Fruit fly (Drosophila melanogaster) whole organism, embryonic: Measurements from ENCODE around the gene BRWD3.

Source experiments
- Ada2b ChIP-seq: fragments of 200-800 bp; sonication (Bioruptor generic); IDR thresholded peaks from 2 replicates; pipeline ENCODE4 v1.3.6; 2022; ENCODE audit warnings: missing biosample characterization, missing genetic modification characterization
- Asciz ChIP-seq: fragments of 200-800 bp; sonication (Bioruptor generic); optimal IDR thresholded peaks from 2 replicates; lab custom pipeline; 2017; ENCODE audit warnings: missing biosample characterization, mild to moderate bottlenecking, missing genetic modification characterization, missing genetic modification reagents
- Awh ChIP-seq: fragments of 200-800 bp; sonication (Bioruptor generic); IDR thresholded peaks from 2 replicates; pipeline ENCODE4, ENCODE4 v1.3.6; 2022; ENCODE audit warnings: missing biosample characterization, missing genetic modification characterization
- Bteb2 ChIP-seq: fragments of 200-800 bp; sonication (Bioruptor generic); optimal IDR thresholded peaks from 2 replicates; lab custom pipeline; 2016; ENCODE audit warnings: missing biosample characterization, missing genetic modification characterization
- CG10267 ChIP-seq: fragments of 200-800 bp; sonication (Bioruptor generic); optimal IDR thresholded peaks from 2 replicates; lab custom pipeline; 2018; ENCODE audit warnings: missing biosample characterization, mild to moderate bottlenecking, missing genetic modification characterization, moderate library complexity
- CG10321 ChIP-seq: fragments of 200-800 bp; sonication (Bioruptor generic); IDR thresholded peaks from 2 replicates; pipeline ENCODE4 v1.3.6; 2022; ENCODE audit warnings: missing biosample characterization, missing genetic modification characterization
- CG11456 ChIP-seq: fragments of 200-800 bp; sonication (Bioruptor generic); IDR thresholded peaks from 3 replicates; pipeline ENCODE4 v1.3.6; 2022; ENCODE audit warnings: missing biosample characterization, missing genetic modification characterization
- CG13123 ChIP-seq: fragments of 200-800 bp; sonication (Bioruptor generic); optimal IDR thresholded peaks from 2 replicates; lab custom pipeline; 2016; ENCODE audit warnings: missing biosample characterization, missing genetic modification characterization
- CG13894 ChIP-seq: fragments of 200-800 bp; sonication (Bioruptor generic); optimal IDR thresholded peaks from 3 replicates; lab custom pipeline; 2018; ENCODE audit warnings: missing biosample characterization, mild to moderate bottlenecking, missing genetic modification characterization, moderate library complexity
- CG14050 ChIP-seq: fragments of 200-800 bp; sonication (Bioruptor generic); IDR thresholded peaks from 3 replicates; pipeline ENCODE4 v1.3.6; 2022; ENCODE audit warnings: missing biosample characterization, missing genetic modification characterization
- CG1792 ChIP-seq: fragments of 200-800 bp; sonication (Bioruptor generic); optimal IDR thresholded peaks from 2 replicates; lab custom pipeline; 2016; ENCODE audit warnings: missing biosample characterization, missing genetic modification characterization
- CG31224 ChIP-seq: fragments of 200-800 bp; sonication (Bioruptor generic); IDR thresholded peaks from 2 replicates; pipeline ENCODE4 v1.3.6; 2022; ENCODE audit warnings: missing biosample characterization, missing genetic modification characterization
- CG31441 ChIP-seq: fragments of 200-800 bp; sonication (Bioruptor generic); IDR thresholded peaks from 2 replicates; pipeline ENCODE4 v1.3.6; 2022; ENCODE audit warnings: missing biosample characterization, missing genetic modification characterization
- CG4328 ChIP-seq: fragments of 200-800 bp; sonication (Bioruptor generic); optimal IDR thresholded peaks from 3 replicates; lab custom pipeline; 2017; ENCODE audit warnings: missing biosample characterization, missing genetic modification reagents, missing genetic modification characterization
- CG4424 ChIP-seq: fragments of 200-800 bp; sonication (Bioruptor generic); optimal IDR thresholded peaks from 3 replicates; lab custom pipeline; 2016; ENCODE audit warnings: missing biosample characterization, missing genetic modification characterization
- CG4617 ChIP-seq: fragments of 200-800 bp; sonication (Bioruptor generic); optimal IDR thresholded peaks from 3 replicates; lab custom pipeline; 2016; ENCODE audit warnings: missing biosample characterization, missing genetic modification characterization, borderline replicate concordance
- CG9932 ChIP-seq: fragments of 200-800 bp; sonication (Bioruptor generic); IDR thresholded peaks from 2 replicates; pipeline ENCODE4 v1.3.6; 2022; ENCODE audit warnings: missing biosample characterization, missing genetic modification characterization
- D ChIP-seq, 2 experiments: fragments of 200-800 bp in 1 of 2; fragments of >200 bp in 1 of 2; sonication (Bioruptor generic) in 1 of 2; optimal IDR thresholded peaks; 2 replicates in 1 of 2; 3 replicates in 1 of 2; lab custom pipeline; 2017; ENCODE audit warnings: mild to moderate bottlenecking in 1 of 2, missing biosample characterization in 1 of 2, missing genetic modification characterization in 1 of 2, missing genetic modification reagents in 1 of 2
- Dll ChIP-seq: fragments of 200-800 bp; sonication (Bioruptor generic); IDR thresholded peaks from 4 replicates; pipeline ENCODE4 v1.3.6; 2022; ENCODE audit warnings: missing biosample characterization, missing genetic modification characterization; ENCODE audit not compliant: partially characterized antibody
- ERR ChIP-seq: fragments of 200-800 bp; sonication (Bioruptor generic); optimal IDR thresholded peaks from 2 replicates; lab custom pipeline; 2016; ENCODE audit warnings: missing biosample characterization, missing genetic modification characterization
- Fer1 ChIP-seq: fragments of 200-800 bp; sonication (Bioruptor generic); optimal IDR thresholded peaks from 2 replicates; lab custom pipeline; 2017; ENCODE audit warnings: missing biosample characterization, mild to moderate bottlenecking, missing genetic modification characterization
- Mes4 ChIP-seq: fragments of 200-800 bp; sonication (Bioruptor generic); optimal IDR thresholded peaks from 2 replicates; lab custom pipeline; 2016; ENCODE audit warnings: missing biosample characterization, missing genetic modification characterization
- Mrtf ChIP-seq: fragments of 200-800 bp; sonication (Bioruptor generic); IDR thresholded peaks from 3 replicates; pipeline ENCODE4 v1.3.6; 2022; ENCODE audit warnings: missing biosample characterization, missing genetic modification characterization
- YL-1 ChIP-seq: fragments of 200-800 bp; sonication (Bioruptor generic); optimal IDR thresholded peaks from 3 replicates; lab custom pipeline; 2017; ENCODE audit warnings: missing biosample characterization, mild to moderate bottlenecking, missing genetic modification characterization
- chn ChIP-seq: fragments of 200-800 bp; sonication (Bioruptor generic); optimal IDR thresholded peaks from 2 replicates; lab custom pipeline; 2016; ENCODE audit warnings: missing biosample characterization, missing genetic modification characterization
- crol ChIP-seq: fragments of 200-800 bp; sonication (Bioruptor generic); IDR thresholded peaks from 2 replicates; pipeline ENCODE4 v1.3.6; 2022; ENCODE audit warnings: missing biosample characterization, missing genetic modification characterization
- cwo ChIP-seq: fragments of 200-800 bp; sonication (Bioruptor generic); optimal IDR thresholded peaks from 3 replicates; lab custom pipeline; 2017; ENCODE audit warnings: missing biosample characterization, missing genetic modification characterization, mild to moderate bottlenecking, moderate library complexity, missing genetic modification reagents
- ewg ChIP-seq: fragments of 200-800 bp; sonication (Bioruptor generic); optimal IDR thresholded peaks from 3 replicates; lab custom pipeline; 2017; ENCODE audit warnings: mild to moderate bottlenecking, missing biosample characterization, missing genetic modification reagents, missing genetic modification characterization
- fd64A ChIP-seq: fragments of 200-800 bp; sonication (Bioruptor generic); optimal IDR thresholded peaks from 3 replicates; lab custom pipeline; 2018; ENCODE audit warnings: missing biosample characterization, mild to moderate bottlenecking, missing genetic modification characterization
- grn ChIP-seq: fragments of 200-800 bp; sonication (Bioruptor generic); optimal IDR thresholded peaks from 3 replicates; lab custom pipeline; 2017; ENCODE audit warnings: missing biosample characterization, missing genetic modification characterization
- gro ChIP-seq: fragments of 200-800 bp; sonication (Bioruptor generic); optimal IDR thresholded peaks from 2 replicates; lab custom pipeline; 2016; ENCODE audit warnings: missing biosample characterization, missing genetic modification characterization
- gsb-n ChIP-seq: fragments of 200-800 bp; sonication (Bioruptor generic); optimal IDR thresholded peaks from 3 replicates; lab custom pipeline; 2018; ENCODE audit warnings: missing biosample characterization, mild to moderate bottlenecking, missing genetic modification characterization
- kay ChIP-seq: fragments of 200-800 bp; sonication (Bioruptor generic); optimal IDR thresholded peaks from 2 replicates; lab custom pipeline; 2016; ENCODE audit warnings: missing biosample characterization, missing genetic modification characterization
- knrl ChIP-seq: fragments of 200-800 bp; sonication (Bioruptor generic); IDR thresholded peaks from 3 replicates; pipeline ENCODE4 v1.3.6; 2022; ENCODE audit warnings: missing biosample characterization, missing genetic modification characterization; ENCODE audit not compliant: partially characterized antibody
- lola ChIP-seq, 3 experiments: fragments of >200 bp in 2 of 3; fragments of 200-800 bp in 1 of 3; sonication (Bioruptor generic) in 1 of 3; optimal IDR thresholded peaks; 2 replicates each; lab custom pipeline; 2017 to 2019; ENCODE audit warnings: missing biosample characterization in 3 of 3, missing genetic modification characterization in 3 of 3, mild to moderate bottlenecking in 1 of 3, moderate library complexity in 1 of 3
- org-1 ChIP-seq: fragments of 200-800 bp; sonication (Bioruptor generic); optimal IDR thresholded peaks from 2 replicates; lab custom pipeline; 2017; ENCODE audit warnings: missing biosample characterization, missing genetic modification characterization
- peb ChIP-seq: fragments of 200-800 bp; sonication (Bioruptor generic); IDR thresholded peaks from 2 replicates; pipeline ENCODE4 v1.3.6; 2022; ENCODE audit warnings: missing biosample characterization, missing genetic modification characterization
- pnt ChIP-seq: fragments of 200-800 bp; sonication (Bioruptor generic); optimal IDR thresholded peaks from 3 replicates; lab custom pipeline; 2016; ENCODE audit warnings: missing biosample characterization, missing genetic modification characterization
- psq ChIP-seq: fragments of 200-800 bp; sonication (Bioruptor generic); optimal IDR thresholded peaks from 2 replicates; lab custom pipeline; 2017; ENCODE audit warnings: missing biosample characterization, missing genetic modification characterization
- rib ChIP-seq: fragments of 200-800 bp; sonication (Bioruptor generic); IDR thresholded peaks from 2 replicates; pipeline ENCODE4 v1.3.6; 2022; ENCODE audit warnings: missing biosample characterization, missing genetic modification characterization
- sim ChIP-seq: fragments of 200-800 bp; sonication (Bioruptor generic); IDR thresholded peaks from 2 replicates; pipeline ENCODE4 v1.3.6; 2022; ENCODE audit warnings: missing biosample characterization, missing genetic modification characterization
- slou ChIP-seq: fragments of 200-800 bp; sonication (Bioruptor generic); optimal IDR thresholded peaks from 3 replicates; lab custom pipeline; 2016; ENCODE audit warnings: missing biosample characterization, missing genetic modification characterization
- slp2 ChIP-seq: fragments of 200-800 bp; sonication (Bioruptor generic); optimal IDR thresholded peaks from 2 replicates; lab custom pipeline; 2016; ENCODE audit warnings: missing biosample characterization, missing genetic modification characterization
- tgo ChIP-seq: fragments of 200-800 bp; sonication (Bioruptor generic); IDR thresholded peaks from 3 replicates; pipeline ENCODE4 v1.3.6; 2022; ENCODE audit warnings: missing biosample characterization, missing genetic modification characterization
- tll ChIP-seq, 2 experiments: fragments of 200-800 bp in 1 of 2; fragments of >200 bp in 1 of 2; sonication (Bioruptor generic) in 1 of 2; optimal IDR thresholded peaks; 2 replicates each; lab custom pipeline; 2017 to 2019; ENCODE audit warnings: missing biosample characterization in 2 of 2, missing genetic modification characterization in 2 of 2, mild to moderate bottlenecking in 1 of 2, moderate library complexity in 1 of 2
- trh ChIP-seq: fragments of 200-800 bp; sonication (Bioruptor generic); optimal IDR thresholded peaks from 2 replicates; lab custom pipeline; 2016; ENCODE audit warnings: missing biosample characterization, missing genetic modification characterization
- vfl ChIP-seq: fragments of 200-800 bp; sonication (Bioruptor generic); optimal IDR thresholded peaks from 2 replicates; lab custom pipeline; 2016; ENCODE audit warnings: missing biosample characterization, missing genetic modification characterization
- vnd ChIP-seq: fragments of 200-800 bp; sonication (Bioruptor generic); IDR thresholded peaks from 3 replicates; pipeline ENCODE4 v1.3.6; 2022; ENCODE audit warnings: missing biosample characterization, missing genetic modification characterization; ENCODE audit not compliant: partially characterized antibody

BRWD3 gene

dm6 chr3R:24295556-24296465, 23.0 kb upstream of the BRWD3 start (continued):
- TF ChIP-seq vfl (GFP tag; lab: Kevin White, UChicago) (peak; percentile 69), Bteb2 (peak; percentile 73), trh (GFP tag; lab: Kevin White, UChicago) (peak; percentile 6), CG13123 (GFP tag; lab: Kevin White, UChicago) (no peak), Ada2b (GFP tag; lab: Robert Waterston, UW) (peak; percentile 87), Asciz (peak; percentile 52), CG10321 (GFP tag; lab: Robert Waterston, UW) (peak; percentile 56; the same call in 1 of the 2 replicates), psq (GFP tag; lab: Kevin White, UChicago) (no peak), CG4617 (GFP tag; lab: Kevin White, UChicago) (peak; percentile 34), Fer1 (GFP tag; lab: Kevin White, UChicago) (peak; percentile 71), crol (GFP tag; lab: Robert Waterston, UW) (no peak), gsb-n (tag; lab: Kevin White, UChicago) (peak; percentile 79), Mes4 (GFP tag; lab: Kevin White, UChicago) (peak; percentile 34), CG10267 (tag; lab: Kevin White, UChicago) (peak; percentile 69), kay (GFP tag; lab: Kevin White, UChicago) (peak; percentile 64), tll (GFP tag; optimal IDR thresholded peaks at IDR 0.05; lab: Kevin White, UChicago) (no peak), CG31224 (peak; percentile 61), lola (GFP tag; optimal IDR thresholded peaks at IDR 0.05; lab: Kevin White, UChicago) (peak in 1 of 3 experiments; percentile 78), CG4424 (peak; percentile 32), YL-1 (GFP tag; lab: Kevin White, UChicago) (no peak), Dll (GFP tag; lab: Robert Waterston, UW) (no peak), grn (no peak), CG14050 (peak; percentile 67), chn (GFP tag; lab: Kevin White, UChicago) (peak; percentile 65), Mrtf (GFP tag; lab: Robert Waterston, UW) (peak; percentile 79), slp2 (peak; percentile 65), org-1 (GFP tag; lab: Kevin White, UChicago) (peak; percentile 64), knrl (GFP tag; lab: Robert Waterston, UW) (no peak), peb (GFP tag; lab: Robert Waterston, UW) (peak; percentile 37; the same call in 1 of the 2 replicates), pnt (GFP tag; lab: Kevin White, UChicago) (peak; percentile 69), slou (GFP tag; lab: Kevin White, UChicago) (peak; percentile 41), CG31441 (GFP tag; lab: Robert Waterston, UW) (peak; percentile 72), ERR (GFP tag; lab: Kevin White, UChicago) (peak; percentile 49), CG11456 (peak; percentile 88), rib (GFP tag; lab: Robert Waterston, UW) (no peak), vnd (GFP tag; lab: Robert Waterston, UW) (no peak), CG13894 (tag; lab: Kevin White, UChicago) (no peak), CG1792 (GFP tag; lab: Kevin White, UChicago) (peak; percentile 60), D (optimal IDR thresholded peaks at IDR 0.05; lab: Kevin White, UChicago) (no peak), D (GFP tag; optimal IDR thresholded peaks at IDR 0.05; lab: Kevin White, UChicago) (peak; percentile 45), cwo (GFP tag; lab: Kevin White, UChicago) (no peak), tgo (peak; percentile 82), sim (GFP tag; lab: Robert Waterston, UW) (no peak), CG4328 (GFP tag; lab: Kevin White, UChicago) (no peak), fd64A (no peak), CG9932 (GFP tag; lab: Robert Waterston, UW) (peak; percentile 84), gro (no peak), Awh (peak; percentile 77), ewg (peak; percentile 52)
